Fruit fly (Drosophila melanogaster): ENCODE results near the gene Cftr.

Gene Cftr

DNA sequence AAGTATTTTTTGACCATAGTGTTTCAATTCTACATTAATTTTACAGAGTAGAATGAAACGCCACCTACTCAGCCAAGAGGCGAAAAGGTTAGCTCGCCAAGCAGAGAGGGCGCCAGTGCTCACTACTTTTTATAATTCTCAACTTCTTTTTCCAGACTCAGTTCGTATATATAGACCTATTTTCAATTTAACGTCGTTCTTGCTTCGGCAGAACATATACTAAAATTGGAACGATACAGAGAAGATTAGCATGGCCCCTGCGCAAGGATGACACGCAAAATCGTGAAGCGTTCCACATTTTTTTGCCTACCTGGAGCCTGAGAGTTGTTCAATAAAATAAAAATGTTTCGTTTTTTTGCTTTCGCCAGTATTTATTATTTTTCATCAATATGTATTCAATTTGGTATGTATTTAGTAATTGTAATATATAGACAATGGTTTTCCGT lies 13.3 kb upstream of the Cftr start (continued):
- TF ChIP-seq CG15011 (GFP tag; optimal IDR thresholded peaks at IDR 0.05) (no peak), Pdp1 (GFP tag; optimal IDR thresholded peaks at IDR 0.05) (peak; percentile 35 to 92), onecut (GFP tag; IDR thresholded peaks at IDR 0.05) (peak; percentile 40; the same call in 1 of the 2 replicates), dati (GFP tag; IDR thresholded peaks at IDR 0.05) (no peak), ftz-f1 (GFP tag; optimal IDR thresholded peaks at IDR 0.05) (peak; percentile 61), CG30020 (tag; optimal IDR thresholded peaks at IDR 0.05) (no peak), CG17568 (GFP tag; optimal IDR thresholded peaks at IDR 0.05) (peak; percentile 15), CG10543 (GFP tag; optimal IDR thresholded peaks at IDR 0.05) (peak; percentile 52), zfh2 (GFP tag; optimal IDR thresholded peaks at IDR 0.05) (no peak), chinmo (GFP tag; IDR thresholded peaks at IDR 0.05; ENCODE audit: partially characterized antibody) (peak; percentile 66; the same call in 2 of the 4 replicates), CG8089 (GFP tag; optimal IDR thresholded peaks at IDR 0.05) (peak; percentile 63), br (optimal IDR thresholded peaks at IDR 0.05) (no peak), prd (optimal IDR thresholded peaks at IDR 0.05) (no peak), prd (GFP tag; IDR thresholded peaks at IDR 0.05) (peak; percentile 74), Asciz (GFP tag; optimal IDR thresholded peaks at IDR 0.05) (peak; percentile 58), klu (GFP tag; IDR thresholded peaks at IDR 0.05) (0 out of 2 replicates have a peak, but pooled peaks have one; percentile 15), wor (GFP tag; IDR thresholded peaks at IDR 0.05) (no peak), Rfx (GFP tag; IDR thresholded peaks at IDR 0.05) (peak; percentile 90; the same call in 1 of the 2 replicates), CG17359 (tag; optimal IDR thresholded peaks at IDR 0.05) (peak; percentile 54), Usf (GFP tag; optimal IDR thresholded peaks at IDR 0.05) (peak; percentile 4), CG4820 (GFP tag; optimal IDR thresholded peaks at IDR 0.05) (peak; percentile 38), sug (tag; optimal IDR thresholded peaks at IDR 0.05) (peak; percentile 77), CG31388 (GFP tag; optimal IDR thresholded peaks at IDR 0.05) (peak; percentile 32), Spps (tag; optimal IDR thresholded peaks at IDR 0.05) (no peak), chif (GFP tag; optimal IDR thresholded peaks at IDR 0.05) (peak; percentile 46 to 84), croc (GFP tag; conservative IDR thresholded peaks at IDR 0.05) (no peak; the same call in 2 of the 3 replicates), shn (GFP tag; optimal IDR thresholded peaks at IDR 0.05) (peak; percentile 69), CG3847 (GFP tag; IDR thresholded peaks at IDR 0.05) (peak; percentile 60), CG4617 (GFP tag; optimal IDR thresholded peaks at IDR 0.05; ENCODE audit: borderline replicate concordance) (peak; percentile 50), lmd (GFP tag; IDR thresholded peaks at IDR 0.05) (no peak; the same call in 1 of the 2 replicates), gsb-n (tag; optimal IDR thresholded peaks at IDR 0.05) (peak; percentile 18), Nf-YB (GFP tag; optimal IDR thresholded peaks at IDR 0.05) (peak; percentile 7), slp2 (GFP tag; optimal IDR thresholded peaks at IDR 0.05) (no peak), Mad (GFP tag; optimal IDR thresholded peaks at IDR 0.05) (peak; percentile 74), Hr78 (GFP tag; optimal IDR thresholded peaks at IDR 0.05) (no peak), Taf1 (GFP tag; IDR thresholded peaks at IDR 0.05) (peak; percentile 15; the same call in 1 of the 2 replicates), Opbp (GFP tag; IDR thresholded peaks at IDR 0.05; ENCODE audit: partially characterized antibody) (peak; percentile 92; the same call in 2 of the 3 replicates), cg (GFP tag; optimal IDR thresholded peaks at IDR 0.05) (no peak), CG13287 (GFP tag; IDR thresholded peaks at IDR 0.05; ENCODE audit: partially characterized antibody) (peak; percentile 63), CG15269 (tag; optimal IDR thresholded peaks at IDR 0.05) (peak; percentile 65), CHES-1-like (GFP tag; optimal IDR thresholded peaks at IDR 0.05) (peak; percentile 72), CG11456 (GFP tag; IDR thresholded peaks at IDR 0.05) (peak; percentile 95)
